Worm (Caenorhabditis elegans) whole organism, L4 larva: ENCODE results near the gene emb-9.

Source experiments
- ZK546.5 ChIP-seq, 2 experiments: sonication (generic microtip); optimal IDR thresholded peaks; 2 replicates each; lab custom pipeline; 2017; ENCODE audit warnings: missing biosample characterization in 2 of 2, missing genetic modification characterization in 2 of 2
- dpl-1 ChIP-seq: fragments of 150-350 bp; optimal IDR thresholded peaks from 2 replicates; lab custom pipeline; 2014; ENCODE audit warnings: missing biosample characterization, missing genetic modification reagents, missing genetic modification characterization
- fkh-10 ChIP-seq: fragments of 150-350 bp; optimal IDR thresholded peaks from 2 replicates; lab custom pipeline; 2014; ENCODE audit warnings: missing biosample characterization, missing genetic modification reagents, missing genetic modification characterization
- fos-1 ChIP-seq: fragments of 150-350 bp; optimal IDR thresholded peaks from 2 replicates; lab custom pipeline; 2014; ENCODE audit warnings: missing biosample characterization, missing genetic modification characterization
- hif-1 ChIP-seq, 2 experiments: sonication (generic microtip); optimal IDR thresholded peaks; 2 replicates each; lab custom pipeline; 2016 to 2017; ENCODE audit warnings: missing compliant biosample characterization in 2 of 2, missing genetic modification characterization in 2 of 2, missing genetic modification reagents in 2 of 2, missing genotype in 2 of 2, mild to moderate bottlenecking in 1 of 2
- mep-1 ChIP-seq: fragments of 150-350 bp; sonication (generic microtip); optimal IDR thresholded peaks from 3 replicates; lab custom pipeline; 2014; ENCODE audit warnings: missing biosample characterization, missing genetic modification characterization
- pqm-1 ChIP-seq: sonication (generic microtip); optimal IDR thresholded peaks from 2 replicates; lab custom pipeline; 2017; ENCODE audit warnings: missing biosample characterization, missing genetic modification characterization
- tra-1 ChIP-seq: fragments of 200-800 bp; sonication (Bioruptor generic); IDR thresholded peaks from 2 replicates; pipeline ENCODE4 v1.3.6; 2022; ENCODE audit warnings: missing genetic modification reagents, missing genetic modification characterization, missing compliant biosample characterization
- unc-130 ChIP-seq: sonication (generic microtip); optimal IDR thresholded peaks from 2 replicates; lab custom pipeline; 2016; ENCODE audit warnings: missing genetic modification reagents, missing genetic modification characterization, missing compliant biosample characterization
- ztf-11 ChIP-seq: fragments of 150-350 bp; optimal IDR thresholded peaks from 2 replicates; lab custom pipeline; 2014; ENCODE audit warnings: missing biosample characterization, missing genetic modification characterization

- TF ChIP-seq pqm-1 (no peak), unc-130 (GFP tag; lab: Kevin White, UChicago) (no peak), mep-1 (tag; lab: Kevin White, UChicago) (no peak), fos-1 (tag; lab: Kevin White, UChicago) (no peak), tra-1 (GFP tag; lab: Robert Waterston, UW) (no peak), ZK546.5 (tag; optimal IDR thresholded peaks at IDR 0.05; lab: Kevin White, UChicago) (no peak), hif-1 (tag; optimal IDR thresholded peaks at IDR 0.05; lab: Kevin White, UChicago) (no peak), fkh-10 (GFP tag; lab: Kevin White, UChicago) (no peak), dpl-1 (GFP tag; lab: Kevin White, UChicago) (no peak), ztf-11 (tag; lab: Kevin White, UChicago) (no peak)
Observed at ce11 chrIII:9346722-9347121, 2.5 kb upstream of the emb-9 start.
